Worm (Caenorhabditis elegans) whole organism, L2 larva: Measurements from ENCODE around the gene Y66A7A.9.

Source experiments
- nhr-77 ChIP-seq: fragments of 150-350 bp; optimal IDR thresholded peaks from 2 replicates; lab custom pipeline; 2014; ENCODE audit warnings: missing biosample characterization, missing genetic modification characterization
- sma-9 ChIP-seq, 2 experiments: fragments of 150-350 bp in 1 of 2; sonication (generic microtip) in 1 of 2; optimal IDR thresholded peaks; 2 replicates each; lab custom pipeline; 2014 to 2016; ENCODE audit warnings: missing genetic modification characterization in 2 of 2, mild to moderate bottlenecking in 1 of 2, missing biosample characterization in 1 of 2, missing compliant biosample characterization in 1 of 2, missing genetic modification reagents in 1 of 2, moderate library complexity in 1 of 2
- snpc-4 ChIP-seq: fragments of 150-350 bp; optimal IDR thresholded peaks from 2 replicates; lab custom pipeline; 2014; ENCODE audit warnings: missing biosample characterization, missing genetic modification characterization

ce11 chrIII:11616446-11616845 lies 4.2 kb upstream of the Y66A7A.9 start, which contains the start of gene ceh-91:
- TF ChIP-seq nhr-77 (tag; lab: Kevin White, UChicago) (no peak), sma-9 (GFP tag; optimal IDR thresholded peaks at IDR 0.05; lab: Kevin White, UChicago) (no peak), sma-9 (tag; optimal IDR thresholded peaks at IDR 0.05; lab: Kevin White, UChicago) (no peak), snpc-4 (no peak)
